Fruit fly (Drosophila melanogaster) whole organism, embryonic: Measurements from ENCODE around the gene Vti1b.

Experiments
- Adf1 ChIP-seq: fragments of 200-800 bp; sonication (Bioruptor generic); IDR thresholded peaks from 2 replicates; pipeline ENCODE4 v1.3.6; 2022; ENCODE audit warnings: missing biosample characterization, missing genetic modification characterization
- Antp ChIP-seq: fragments of 200-800 bp; sonication (Bioruptor generic); optimal IDR thresholded peaks from 3 replicates; lab custom pipeline; 2016; ENCODE audit warnings: missing biosample characterization, missing genetic modification characterization
- CG10431 ChIP-seq: fragments of 200-800 bp; sonication (Bioruptor generic); optimal IDR thresholded peaks from 3 replicates; lab custom pipeline; 2018; ENCODE audit warnings: missing biosample characterization, mild to moderate bottlenecking, missing genetic modification characterization
- CG11695 ChIP-seq: fragments of 200-800 bp; sonication (Bioruptor generic); IDR thresholded peaks from 3 replicates; pipeline ENCODE4 v1.3.6; 2022; ENCODE audit warnings: missing biosample characterization, missing genetic modification characterization
- CG12391 ChIP-seq: fragments of 200-800 bp; sonication (Bioruptor generic); optimal IDR thresholded peaks from 3 replicates; lab custom pipeline; 2018; ENCODE audit warnings: missing biosample characterization, mild to moderate bottlenecking, missing genetic modification characterization, moderate library complexity
- CG13894 ChIP-seq: fragments of 200-800 bp; sonication (Bioruptor generic); optimal IDR thresholded peaks from 3 replicates; lab custom pipeline; 2018; ENCODE audit warnings: missing biosample characterization, mild to moderate bottlenecking, missing genetic modification characterization, moderate library complexity
- CG15269 ChIP-seq: fragments of 200-800 bp; sonication (Bioruptor generic); optimal IDR thresholded peaks from 2 replicates; lab custom pipeline; 2018; ENCODE audit warnings: missing biosample characterization, mild to moderate bottlenecking, missing genetic modification characterization, moderate library complexity
- CG15601 ChIP-seq: fragments of 200-800 bp; sonication (Bioruptor generic); optimal IDR thresholded peaks from 3 replicates; lab custom pipeline; 2019; ENCODE audit warnings: missing biosample characterization, mild to moderate bottlenecking, missing genetic modification characterization, moderate library complexity
- CG17568 ChIP-seq: fragments of 200-800 bp; sonication (Bioruptor generic); optimal IDR thresholded peaks from 2 replicates; lab custom pipeline; 2018; ENCODE audit warnings: missing biosample characterization, mild to moderate bottlenecking, missing genetic modification characterization, moderate library complexity
- CG18262 ChIP-seq: fragments of 200-800 bp; optimal IDR thresholded peaks from 3 replicates; lab custom pipeline; 2019; ENCODE audit warnings: missing biosample characterization, mild to moderate bottlenecking, missing genetic modification characterization, moderate library complexity
- CG2889 ChIP-seq: fragments of 200-800 bp; sonication (Bioruptor generic); IDR thresholded peaks from 3 replicates; pipeline ENCODE4 v1.3.6; 2022; ENCODE audit warnings: missing biosample characterization, missing genetic modification characterization
- CG30403 ChIP-seq: fragments of 200-800 bp; sonication (Bioruptor generic); optimal IDR thresholded peaks from 3 replicates; lab custom pipeline; 2016; ENCODE audit warnings: missing biosample characterization, missing genetic modification characterization
- CG31365 ChIP-seq: fragments of 200-800 bp; sonication (Bioruptor generic); optimal IDR thresholded peaks from 2 replicates; lab custom pipeline; 2018; ENCODE audit warnings: missing biosample characterization, mild to moderate bottlenecking, missing genetic modification characterization
- CG3726 ChIP-seq: fragments of 200-800 bp; sonication (Bioruptor generic); IDR thresholded peaks from 3 replicates; pipeline ENCODE4, ENCODE4 v1.3.6; 2022; ENCODE audit warnings: missing biosample characterization, missing genetic modification characterization
- CG3995 ChIP-seq: fragments of 200-800 bp; sonication (Bioruptor generic); optimal IDR thresholded peaks from 3 replicates; lab custom pipeline; 2016; ENCODE audit warnings: missing biosample characterization, missing genetic modification characterization
- CG4820 ChIP-seq: fragments of 200-800 bp; sonication (Bioruptor generic); optimal IDR thresholded peaks from 3 replicates; lab custom pipeline; 2016; ENCODE audit warnings: missing biosample characterization, missing genetic modification characterization
- CG7963 ChIP-seq: fragments of 200-800 bp; sonication (Bioruptor generic); IDR thresholded peaks from 3 replicates; pipeline ENCODE4 v1.3.6; 2022; ENCODE audit warnings: missing biosample characterization, missing genetic modification characterization; ENCODE audit not compliant: partially characterized antibody
- CG8281 ChIP-seq: fragments of 200-800 bp; sonication (Bioruptor generic); optimal IDR thresholded peaks from 2 replicates; lab custom pipeline; 2018; ENCODE audit warnings: missing biosample characterization, mild to moderate bottlenecking, missing genetic modification characterization, moderate library complexity
- CG9932 ChIP-seq: fragments of 200-800 bp; sonication (Bioruptor generic); IDR thresholded peaks from 2 replicates; pipeline ENCODE4 v1.3.6; 2022; ENCODE audit warnings: missing biosample characterization, missing genetic modification characterization
- D19B ChIP-seq: fragments of 200-800 bp; sonication (Bioruptor generic); optimal IDR thresholded peaks from 2 replicates; lab custom pipeline; 2017; ENCODE audit warnings: missing biosample characterization, mild to moderate bottlenecking, missing genetic modification characterization
- Fer3 ChIP-seq: fragments of 200-800 bp; sonication (Bioruptor generic); optimal IDR thresholded peaks from 2 replicates; lab custom pipeline; 2018; ENCODE audit warnings: missing biosample characterization, mild to moderate bottlenecking, missing genetic modification characterization, moderate library complexity
- H2.0 ChIP-seq: fragments of 200-800 bp; sonication (Bioruptor generic); IDR thresholded peaks from 2 replicates; pipeline ENCODE4 v1.3.6; 2022; ENCODE audit warnings: missing biosample characterization, missing genetic modification characterization
- HLH3B ChIP-seq: fragments of 200-800 bp; sonication (Bioruptor generic); IDR thresholded peaks from 2 replicates; pipeline ENCODE4 v1.3.6; 2022; ENCODE audit warnings: missing biosample characterization, missing genetic modification characterization
- MBD-R2 ChIP-seq: fragments of 200-800 bp; sonication (Bioruptor generic); IDR thresholded peaks from 2 replicates; pipeline ENCODE4 v1.3.6; 2022; ENCODE audit warnings: missing biosample characterization, missing genetic modification characterization
- Med ChIP-seq: fragments of 200-800 bp; sonication (Bioruptor generic); peaks from one replicate; lab custom pipeline; 2016; ENCODE audit warnings: missing biosample characterization, missing genetic modification characterization, mild to moderate bottlenecking, inconsistent platforms, moderate library complexity
- Side ChIP-seq: fragments of 200-800 bp; sonication (Bioruptor generic); optimal IDR thresholded peaks from 2 replicates; lab custom pipeline; 2016; ENCODE audit warnings: missing biosample characterization, missing genetic modification characterization
- Taf1 ChIP-seq: fragments of 200-800 bp; sonication (Bioruptor generic); IDR thresholded peaks from 2 replicates; pipeline ENCODE4 v1.3.6; 2022; ENCODE audit warnings: missing biosample characterization, missing genetic modification characterization
- abd-A ChIP-seq: fragments of 200-800 bp; sonication (Bioruptor generic); optimal IDR thresholded peaks from 3 replicates; lab custom pipeline; 2019; ENCODE audit warnings: missing biosample characterization, mild to moderate bottlenecking, missing genetic modification characterization, moderate library complexity
- az2 ChIP-seq: fragments of 200-800 bp; sonication (Bioruptor generic); optimal IDR thresholded peaks from 3 replicates; lab custom pipeline; 2016; ENCODE audit warnings: missing biosample characterization, missing genetic modification characterization
- cas ChIP-seq: fragments of 200-800 bp; sonication (Bioruptor generic); IDR thresholded peaks from 2 replicates; pipeline ENCODE4 v1.3.6; 2022; ENCODE audit warnings: missing biosample characterization, missing genetic modification characterization
- chm ChIP-seq: fragments of 200-800 bp; sonication (Bioruptor generic); IDR thresholded peaks from 2 replicates; pipeline ENCODE4 v1.3.6; 2022; ENCODE audit warnings: missing biosample characterization, missing genetic modification characterization
- dimm ChIP-seq: fragments of 200-800 bp; sonication (Bioruptor generic); IDR thresholded peaks from 2 replicates; pipeline ENCODE4 v1.3.6; 2022; ENCODE audit warnings: missing biosample characterization, missing genetic modification characterization
- dm ChIP-seq: fragments of 200-800 bp; sonication (Bioruptor generic); optimal IDR thresholded peaks from 3 replicates; lab custom pipeline; 2016; ENCODE audit warnings: missing biosample characterization, missing genetic modification characterization
- dmrt11E ChIP-seq: fragments of 200-800 bp; sonication (Bioruptor generic); optimal IDR thresholded peaks from 3 replicates; lab custom pipeline; 2018; ENCODE audit warnings: missing biosample characterization, mild to moderate bottlenecking, missing genetic modification characterization, moderate library complexity
- dysf ChIP-seq: fragments of 200-800 bp; sonication (Bioruptor generic); IDR thresholded peaks from 3 replicates; pipeline ENCODE4 v1.3.6; 2022; ENCODE audit warnings: missing biosample characterization, missing genetic modification characterization
- fd96Cb ChIP-seq: fragments of 200-800 bp; sonication (Bioruptor generic); optimal IDR thresholded peaks from 2 replicates; lab custom pipeline; 2018; ENCODE audit warnings: missing biosample characterization, mild to moderate bottlenecking, missing genetic modification characterization, moderate library complexity
- grau ChIP-seq: fragments of 200-800 bp; optimal IDR thresholded peaks from 3 replicates; lab custom pipeline; 2019; ENCODE audit warnings: missing biosample characterization, mild to moderate bottlenecking, missing genetic modification characterization, moderate library complexity
- her ChIP-seq: fragments of 200-800 bp; sonication (Bioruptor generic); optimal IDR thresholded peaks from 2 replicates; lab custom pipeline; 2016; ENCODE audit warnings: missing biosample characterization, missing genetic modification characterization
- hkb ChIP-seq, 2 experiments: fragments of 200-800 bp in 1 of 2; fragments of >200 bp in 1 of 2; sonication (Bioruptor generic) in 1 of 2; IDR thresholded peaks in 1 of 2; optimal IDR thresholded peaks in 1 of 2; 2 replicates each; pipeline versions ENCODE4 v1.3.6 to Lab custom; 2017 to 2022; ENCODE audit warnings: missing biosample characterization in 1 of 2, missing genetic modification characterization in 1 of 2
- jing ChIP-seq: fragments of 200-800 bp; sonication (Bioruptor generic); optimal IDR thresholded peaks from 2 replicates; lab custom pipeline; 2018; ENCODE audit warnings: missing biosample characterization, mild to moderate bottlenecking, missing genetic modification characterization
- lab ChIP-seq: fragments of 200-800 bp; sonication (Bioruptor generic); optimal IDR thresholded peaks from 3 replicates; lab custom pipeline; 2017; ENCODE audit warnings: missing biosample characterization, missing genetic modification characterization, mild to moderate bottlenecking, moderate library complexity, missing genetic modification reagents
- lmd ChIP-seq: fragments of 200-800 bp; sonication (Bioruptor generic); IDR thresholded peaks from 2 replicates; pipeline ENCODE4 v1.3.6; 2022; ENCODE audit warnings: missing biosample characterization, missing genetic modification characterization
- maf-S ChIP-seq: fragments of 200-800 bp; sonication (Bioruptor generic); optimal IDR thresholded peaks from 2 replicates; lab custom pipeline; 2016; ENCODE audit warnings: missing biosample characterization, missing genetic modification characterization
- mirr ChIP-seq: fragments of 200-800 bp; sonication (Bioruptor generic); optimal IDR thresholded peaks from 3 replicates; lab custom pipeline; 2018; ENCODE audit warnings: missing biosample characterization, mild to moderate bottlenecking, missing genetic modification characterization
- pita ChIP-seq: fragments of 200-800 bp; sonication (Bioruptor generic); optimal IDR thresholded peaks from 2 replicates; lab custom pipeline; 2017; ENCODE audit warnings: missing biosample characterization, mild to moderate bottlenecking, missing genetic modification characterization
- pum ChIP-seq: fragments of 200-800 bp; sonication (Bioruptor generic); optimal IDR thresholded peaks from 2 replicates; lab custom pipeline; 2016; ENCODE audit warnings: missing biosample characterization, missing genetic modification characterization
- sim ChIP-seq: fragments of 200-800 bp; sonication (Bioruptor generic); IDR thresholded peaks from 2 replicates; pipeline ENCODE4 v1.3.6; 2022; ENCODE audit warnings: missing biosample characterization, missing genetic modification characterization
- sna ChIP-seq: fragments of 200-800 bp; sonication (Bioruptor generic); IDR thresholded peaks from 2 replicates; pipeline ENCODE4 v1.3.6; 2022; ENCODE audit warnings: missing biosample characterization, missing genetic modification characterization; ENCODE audit not compliant: partially characterized antibody
- sr ChIP-seq: fragments of 200-800 bp; sonication (Bioruptor generic); IDR thresholded peaks from 3 replicates; pipeline ENCODE4 v1.3.6; 2022; ENCODE audit warnings: missing biosample characterization, missing genetic modification characterization
- tio ChIP-seq: fragments of 200-800 bp; sonication (Bioruptor generic); optimal IDR thresholded peaks from 2 replicates; lab custom pipeline; 2017; ENCODE audit warnings: missing biosample characterization, missing genetic modification characterization, inconsistent platforms

The Vti1b gene

DNA sequence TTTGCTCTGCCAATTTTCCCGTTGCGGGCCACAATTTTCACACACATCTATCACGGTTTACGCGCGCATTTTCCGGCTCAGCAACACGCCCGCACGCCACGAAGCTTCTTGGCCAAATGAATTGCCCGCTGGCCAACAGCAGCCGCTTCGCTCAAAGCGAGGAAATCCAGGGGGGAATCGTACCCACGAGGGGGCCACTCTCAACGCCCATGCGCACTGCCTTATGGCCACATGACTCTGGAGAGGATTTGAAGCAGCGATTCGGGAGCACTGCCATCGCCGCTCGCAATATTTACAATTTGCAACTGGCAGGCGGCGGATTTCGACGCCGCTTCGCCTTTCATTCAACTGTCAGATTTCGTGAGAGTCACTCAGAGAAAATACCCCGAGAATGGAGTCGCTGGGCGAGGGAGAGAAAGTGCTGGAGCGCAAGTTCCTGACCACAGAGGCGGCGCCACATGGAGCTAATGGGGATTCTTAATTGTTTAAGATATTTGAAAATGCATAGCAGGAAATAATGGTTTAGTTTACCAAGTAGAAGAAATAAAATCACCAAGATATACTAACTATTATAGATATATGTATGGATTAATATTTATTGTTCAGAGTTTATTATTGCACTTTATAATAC, 36.0 kb upstream of the Vti1b start, which contains the start of gene CG15803 (continued):
- TF ChIP-seq lab (peak; percentile 5), cas (GFP tag; lab: Robert Waterston, UW) (no peak), H2.0 (no peak), dysf (GFP tag; lab: Robert Waterston, UW) (no peak), mirr (GFP tag; lab: Kevin White, UChicago) (no peak), Med (peak; percentile 67), Fer3 (tag; lab: Kevin White, UChicago) (no peak), CG4820 (GFP tag; lab: Kevin White, UChicago) (no peak), CG11695 (GFP tag; lab: Robert Waterston, UW) (no peak), MBD-R2 (GFP tag; lab: Robert Waterston, UW) (0 out of 2 replicates have a peak, but pooled peaks have one; percentile 5), CG15601 (tag; lab: Kevin White, UChicago) (no peak), tio (no peak), CG12391 (tag; lab: Kevin White, UChicago) (peak; percentile 5), CG17568 (GFP tag; lab: Kevin White, UChicago) (no peak), CG2889 (GFP tag; lab: Robert Waterston, UW) (no peak), maf-S (GFP tag; lab: Kevin White, UChicago) (no peak), CG3995 (no peak), dmrt11E (tag; lab: Kevin White, UChicago) (no peak), pita (GFP tag; lab: Kevin White, UChicago) (no peak), hkb (optimal IDR thresholded peaks at IDR 0.05; lab: Kevin White, UChicago) (no peak), hkb (GFP tag; IDR thresholded peaks at IDR 0.05; lab: Robert Waterston, UW) (no peak), CG15269 (tag; lab: Kevin White, UChicago) (no peak), dm (GFP tag; lab: Kevin White, UChicago) (no peak), sim (GFP tag; lab: Robert Waterston, UW) (no peak), sna (GFP tag; lab: Robert Waterston, UW) (0 out of 2 replicates have a peak, but pooled peaks have one; percentile 24), Taf1 (GFP tag; lab: Robert Waterston, UW) (no peak), fd96Cb (tag; lab: Kevin White, UChicago) (no peak), grau (tag; lab: Kevin White, UChicago) (peak; percentile 8), CG9932 (GFP tag; lab: Robert Waterston, UW) (peak; percentile 37; the same call in 1 of the 2 replicates), chm (no peak), CG30403 (GFP tag; lab: Kevin White, UChicago) (peak; percentile 18), pum (GFP tag; lab: Kevin White, UChicago) (no peak), jing (GFP tag; lab: Kevin White, UChicago) (no peak), abd-A (tag; lab: Kevin White, UChicago) (peak; percentile 76), CG18262 (tag; lab: Kevin White, UChicago) (no peak), az2 (GFP tag; lab: Kevin White, UChicago) (no peak), dimm (GFP tag; lab: Robert Waterston, UW) (no peak), CG10431 (no peak), Side (no peak), Adf1 (GFP tag; lab: Robert Waterston, UW) (peak; percentile 47; the same call in 1 of the 2 replicates), CG13894 (no peak), lmd (GFP tag; lab: Robert Waterston, UW) (peak; percentile 5; the same call in 1 of the 2 replicates), CG7963 (GFP tag; lab: Robert Waterston, UW) (no peak), CG3726 (GFP tag; lab: Robert Waterston, UW) (no peak), D19B (GFP tag; lab: Kevin White, UChicago) (no peak), HLH3B (GFP tag; lab: Robert Waterston, UW) (no peak), her (no peak), sr (GFP tag; lab: Robert Waterston, UW) (no peak), CG31365 (no peak), CG8281 (tag; lab: Kevin White, UChicago) (no peak), Antp (no peak)
